Fruit fly (Drosophila melanogaster) whole organism, prepupa: ENCODE results near the gene RpL36.

ENCODE experiments used
- Blimp-1 ChIP-seq: fragments of 200-800 bp; sonication (Bioruptor generic); optimal IDR thresholded peaks from 3 replicates; lab custom pipeline; 2017; ENCODE audit warnings: missing biosample characterization, missing genetic modification characterization, mild to moderate bottlenecking, moderate library complexity, missing genetic modification reagents
- CG10631 ChIP-seq: fragments of 200-800 bp; sonication (Bioruptor generic); optimal IDR thresholded peaks from 2 replicates; lab custom pipeline; 2016; ENCODE audit warnings: missing biosample characterization, missing genetic modification characterization
- CG31627 ChIP-seq: fragments of 200-800 bp; sonication (Bioruptor generic); optimal IDR thresholded peaks from 3 replicates; lab custom pipeline; 2016; ENCODE audit warnings: missing biosample characterization, missing genetic modification characterization
- CG9139 ChIP-seq: fragments of 200-800 bp; sonication (Bioruptor generic); optimal IDR thresholded peaks from 3 replicates; lab custom pipeline; 2017; ENCODE audit warnings: missing biosample characterization, mild to moderate bottlenecking, missing genetic modification characterization
- Ets21C ChIP-seq: fragments of 200-800 bp; sonication (Bioruptor generic); optimal IDR thresholded peaks from 3 replicates; lab custom pipeline; 2016; ENCODE audit warnings: missing biosample characterization, missing genetic modification characterization
- Hr39 ChIP-seq: fragments of 200-800 bp; sonication (Bioruptor generic); optimal IDR thresholded peaks from 2 replicates; lab custom pipeline; 2016; ENCODE audit warnings: missing biosample characterization, missing genetic modification characterization
- Hr4 ChIP-seq: fragments of 200-800 bp; sonication (Bioruptor generic); optimal IDR thresholded peaks from 3 replicates; lab custom pipeline; 2016; ENCODE audit warnings: missing biosample characterization, missing genetic modification characterization
- Sox14 ChIP-seq: fragments of 200-800 bp; sonication (Bioruptor generic); optimal IDR thresholded peaks from 3 replicates; lab custom pipeline; 2016; ENCODE audit warnings: missing biosample characterization, missing genetic modification characterization
- achi ChIP-seq: fragments of 200-800 bp; sonication (Bioruptor generic); optimal IDR thresholded peaks from 3 replicates; lab custom pipeline; 2016; ENCODE audit warnings: missing biosample characterization, missing genetic modification characterization
- lz ChIP-seq: fragments of 200-800 bp; sonication (Bioruptor generic); optimal IDR thresholded peaks from 3 replicates; lab custom pipeline; 2016; ENCODE audit warnings: missing biosample characterization, missing genetic modification characterization

DNA sequence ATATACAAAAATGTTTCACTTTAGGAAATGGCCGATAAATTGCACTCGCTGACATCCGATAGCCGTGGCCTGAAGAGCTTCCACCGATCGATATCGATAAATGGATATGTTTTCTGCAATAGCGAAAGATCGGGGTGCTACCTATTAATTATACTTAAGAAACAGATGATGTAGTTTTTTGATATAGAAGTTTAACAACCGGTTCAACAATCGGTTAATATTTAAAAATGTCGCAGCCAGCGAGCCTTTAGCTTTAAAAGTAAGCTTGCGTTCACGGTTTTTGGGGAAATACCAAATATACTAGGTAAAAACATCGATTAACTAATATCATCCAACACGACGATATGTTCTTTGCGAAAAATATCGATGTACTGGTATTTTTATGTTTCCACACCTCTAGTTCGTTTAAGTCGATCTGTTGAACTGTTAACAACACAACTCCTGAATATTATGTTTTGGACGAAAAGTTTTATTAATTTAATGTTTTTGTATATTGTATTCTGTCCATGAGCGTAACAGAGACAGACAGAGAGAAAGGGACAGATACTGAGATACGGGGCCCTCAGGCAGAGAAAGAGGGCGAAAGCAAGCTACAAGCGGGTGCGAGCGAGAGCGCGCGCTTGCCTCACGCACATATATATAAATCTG, 6.3 kb upstream of the RpL36 start, which contains the start of gene Dredd:
- TF ChIP-seq Blimp-1 (no peak), Hr4 (GFP tag; lab: Kevin White, UChicago) (no peak), CG31627 (GFP tag; lab: Kevin White, UChicago) (no peak), Sox14 (peak; percentile 24), achi (GFP tag; lab: Kevin White, UChicago) (no peak), lz (GFP tag; lab: Kevin White, UChicago) (no peak), CG9139 (GFP tag; lab: Kevin White, UChicago) (no peak), Hr39 (GFP tag; lab: Kevin White, UChicago) (no peak), CG10631 (GFP tag; lab: Kevin White, UChicago) (no peak), Ets21C (GFP tag; lab: Kevin White, UChicago) (no peak)
